Comparison of ENCODE assay signal across 5 worm cellular contexts in the genomic region with DNA sequence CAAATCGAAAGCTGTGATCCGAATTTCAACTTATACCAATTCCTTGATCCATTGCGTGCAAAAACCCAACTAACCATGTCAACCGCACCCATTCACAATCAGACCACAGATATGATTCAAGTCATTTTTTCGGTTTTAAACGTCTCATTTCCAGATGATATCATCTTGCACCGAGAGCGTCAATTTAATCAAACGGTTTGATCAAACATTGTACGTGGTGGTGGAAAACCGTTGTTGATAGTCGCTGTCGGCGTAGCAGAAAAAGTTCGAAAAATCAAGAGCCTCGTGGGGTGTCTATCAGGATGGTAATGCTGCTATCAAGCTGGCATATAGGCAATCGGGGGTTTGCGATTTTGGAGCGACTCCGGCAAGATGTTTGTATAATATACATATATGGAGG.
TF ChIP-seq lines count a peak whose summit lies in the region.

No protein-coding gene starts in this region.

TF ChIP-seq in whole organism, L1 larva, 84 proteins besides CTCF, POLR2A, EP300 and RAD21:
- TF ChIP-seq nhr-85 (tag; lab: Kevin White, UChicago): no peak
- TF ChIP-seq ceh-82 (tag; optimal IDR thresholded peaks at IDR 0.05; lab: Kevin White, UChicago): no peak
- no peak for TF ChIP-seq hlh-4 (tag; optimal IDR thresholded peaks at IDR 0.05; lab: Kevin White, UChicago)
- no peak for TF ChIP-seq isw-1 (GFP tag; IDR thresholded peaks at IDR 0.05; lab: Robert Waterston, UW)
- TF ChIP-seq ets-5 (GFP tag; IDR thresholded peaks at IDR 0.05; lab: Robert Waterston, UW): no peak
- peak in 1 of 2 experiments; percentile 3 for TF ChIP-seq mdl-1 (tag; optimal IDR thresholded peaks at IDR 0.05; lab: Kevin White, UChicago)
- no peak for TF ChIP-seq nhr-71 (tag; optimal IDR thresholded peaks at IDR 0.05; lab: Kevin White, UChicago)
- no peak for TF ChIP-seq sup-37 (GFP tag; optimal IDR thresholded peaks at IDR 0.05; lab: Kevin White, UChicago)
- TF ChIP-seq pqm-1 (tag; optimal IDR thresholded peaks at IDR 0.05; lab: Kevin White, UChicago): no peak
- TF ChIP-seq elt-2 (tag; optimal IDR thresholded peaks at IDR 0.05; lab: Kevin White, UChicago): peak; percentile 57

TF ChIP-seq in whole organism, L2 larva, 48 proteins besides CTCF, POLR2A, EP300 and RAD21:
- TF ChIP-seq ZK546.5 (tag; optimal IDR thresholded peaks at IDR 0.05; lab: Kevin White, UChicago): no peak
- peak; percentile 28 for TF ChIP-seq fos-1 (tag; optimal IDR thresholded peaks at IDR 0.05; lab: Kevin White, UChicago)
- peak; percentile 78 for TF ChIP-seq sma-9 (GFP tag; optimal IDR thresholded peaks at IDR 0.05; lab: Kevin White, UChicago)
- no peak for TF ChIP-seq sma-9 (tag; optimal IDR thresholded peaks at IDR 0.05; lab: Kevin White, UChicago)

TF ChIP-seq in whole organism, L3 larva, 47 proteins besides CTCF, POLR2A, EP300 and RAD21:
- peak; percentile 68 for TF ChIP-seq elt-2 (tag; optimal IDR thresholded peaks at IDR 0.05; lab: Kevin White, UChicago)
- peak; percentile 88 for TF ChIP-seq pqm-1 (tag; optimal IDR thresholded peaks at IDR 0.05; lab: Kevin White, UChicago)
- no peak for TF ChIP-seq mml-1 (tag; optimal IDR thresholded peaks at IDR 0.05; lab: Kevin White, UChicago)
- no peak for TF ChIP-seq tbx-2 (tag; optimal IDR thresholded peaks at IDR 0.05; lab: Kevin White, UChicago)

TF ChIP-seq in whole organism, L4 larva, 104 proteins besides CTCF, POLR2A, EP300 and RAD21:
- no peak for TF ChIP-seq saeg-2 (GFP tag; IDR thresholded peaks at IDR 0.05; lab: Robert Waterston, UW)
- peak; percentile 94 for TF ChIP-seq dmd-6 (GFP tag; IDR thresholded peaks at IDR 0.05; lab: Robert Waterston, UW)
- TF ChIP-seq T20F7.1 (GFP tag; optimal IDR thresholded peaks at IDR 0.05; lab: Kevin White, UChicago): no peak
- peak in 1 of 2 experiments; percentile 6 for TF ChIP-seq mdl-1 (tag; optimal IDR thresholded peaks at IDR 0.05; lab: Kevin White, UChicago)
- TF ChIP-seq nhr-48 (tag; optimal IDR thresholded peaks at IDR 0.05; lab: Kevin White, UChicago): peak; percentile 65
- peak; percentile 50 for TF ChIP-seq lin-1 (GFP tag; IDR thresholded peaks at IDR 0.05; lab: Robert Waterston, UW)
- TF ChIP-seq mdt-29 (GFP tag; IDR thresholded peaks at IDR 0.05; lab: Robert Waterston, UW): 0 out of 2 replicates have a peak, but pooled peaks have one; percentile 17
- no peak for TF ChIP-seq daf-16 (GFP tag; optimal IDR thresholded peaks at IDR 0.05; lab: Kevin White, UChicago)
- TF ChIP-seq daf-16 (tag; optimal IDR thresholded peaks at IDR 0.05; lab: Kevin White, UChicago): peak; percentile 48
- peak; percentile 23 for TF ChIP-seq dve-1 (tag; optimal IDR thresholded peaks at IDR 0.05; lab: Kevin White, UChicago; ENCODE audit: insufficient read depth)
- no peak for TF ChIP-seq ZK546.5 (tag; optimal IDR thresholded peaks at IDR 0.05; lab: Kevin White, UChicago)
- peak; percentile 54 for TF ChIP-seq pqm-1 (tag; optimal IDR thresholded peaks at IDR 0.05; lab: Kevin White, UChicago)
- TF ChIP-seq hif-1 (tag; optimal IDR thresholded peaks at IDR 0.05; lab: Kevin White, UChicago): peak in 1 of 2 experiments; percentile 24
- no peak for TF ChIP-seq hlh-30 (tag; optimal IDR thresholded peaks at IDR 0.05; lab: Kevin White, UChicago; ENCODE audit: insufficient read depth)
- no peak for TF ChIP-seq nhr-28 (tag; optimal IDR thresholded peaks at IDR 0.05; lab: Kevin White, UChicago)
- peak; percentile 40 for TF ChIP-seq hlh-11 (tag; optimal IDR thresholded peaks at IDR 0.05; lab: Kevin White, UChicago)
- TF ChIP-seq fkh-10 (GFP tag; optimal IDR thresholded peaks at IDR 0.05; lab: Kevin White, UChicago): no peak
- TF ChIP-seq aha-1 (tag; lab: Kevin White, UChicago): peak; percentile 37
- TF ChIP-seq nhr-77 (tag; optimal IDR thresholded peaks at IDR 0.05; lab: Kevin White, UChicago): no peak
- peak; percentile 12 for TF ChIP-seq mxl-3 (GFP tag; optimal IDR thresholded peaks at IDR 0.05; lab: Kevin White, UChicago)
- TF ChIP-seq mes-2 (tag; optimal IDR thresholded peaks at IDR 0.05; lab: Kevin White, UChicago; ENCODE audit: poor library complexity, severe bottlenecking): peak; percentile 17
- no peak for TF ChIP-seq daf-12 (tag; optimal IDR thresholded peaks at IDR 0.05; lab: Kevin White, UChicago)

TF ChIP-seq in whole organism, young adult, 124 proteins besides CTCF, POLR2A, EP300 and RAD21:
- peak; percentile 54 for TF ChIP-seq atf-7 (tag; optimal IDR thresholded peaks at IDR 0.05; lab: Kevin White, UChicago)
- TF ChIP-seq nhr-80 (tag; optimal IDR thresholded peaks at IDR 0.05; lab: Kevin White, UChicago): peak; percentile 62
- TF ChIP-seq ztf-25 (GFP tag; IDR thresholded peaks at IDR 0.05; lab: Robert Waterston, UW): no peak
- 0 out of 2 replicates have a peak, but pooled peaks have one; percentile 17 for TF ChIP-seq B0336.3 (GFP tag; IDR thresholded peaks at IDR 0.05; lab: Robert Waterston, UW)
- no peak for TF ChIP-seq lin-26 (GFP tag; IDR thresholded peaks at IDR 0.05; lab: Robert Waterston, UW)
- TF ChIP-seq ztf-26 (tag; optimal IDR thresholded peaks at IDR 0.05; lab: Kevin White, UChicago): no peak
TF ChIP-seq in whole organism, young adult: peak in this region for 3.
